Worm (Caenorhabditis elegans): Measurements from ENCODE around the gene K07H8.2.

Gene K07H8.2

DNA sequence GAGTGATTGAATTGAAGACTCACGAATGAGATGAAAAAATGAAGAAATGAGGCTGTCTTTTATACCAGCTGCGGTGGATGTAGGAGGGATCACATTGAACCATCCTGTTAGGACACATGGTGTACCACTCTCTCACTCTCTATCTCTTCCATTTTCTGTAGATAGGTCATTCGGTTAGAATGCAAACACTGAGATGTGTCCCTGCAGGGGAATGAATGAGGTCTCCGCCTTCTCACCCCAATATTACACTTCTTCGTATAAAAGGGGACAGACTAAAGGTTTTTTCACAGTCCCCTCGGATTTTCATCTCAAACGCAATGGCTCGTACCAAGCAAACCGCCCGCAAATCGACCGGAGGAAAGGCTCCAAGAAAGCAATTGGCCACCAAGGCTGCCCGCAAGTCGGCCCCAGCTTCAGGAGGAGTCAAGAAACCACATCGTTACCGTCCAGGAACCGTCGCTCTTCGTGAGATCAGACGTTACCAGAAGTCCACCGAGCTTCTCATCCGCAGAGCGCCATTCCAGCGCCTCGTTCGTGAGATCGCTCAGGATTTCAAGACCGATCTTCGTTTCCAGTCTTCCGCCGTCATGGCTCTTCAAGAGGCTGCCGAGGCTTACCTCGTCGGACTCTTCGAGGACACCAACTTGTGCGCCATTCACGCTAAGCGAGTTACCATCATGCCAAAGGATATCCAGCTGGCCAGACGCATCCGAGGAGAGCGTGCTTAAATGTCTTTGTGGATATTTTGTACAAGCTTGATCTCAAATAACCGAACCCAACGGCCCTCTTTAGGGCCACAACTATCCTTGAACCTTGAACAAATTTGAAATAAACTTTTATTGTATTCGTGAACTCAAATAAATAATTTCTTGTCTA, 42.9 kb downstream of the K07H8.2 start, which contains the start of gene his-32:
Gene his-32, plus strand, starts transcription at position 318 of the 876 bp plus-strand sequence.
- peak; percentile 88 for TF ChIP-seq B0310.2 (tag; optimal IDR thresholded peaks at IDR 0.05)
- peak; percentile 99 for TF ChIP-seq ama-1 (optimal IDR thresholded peaks at IDR 0.05)
- no peak for TF ChIP-seq ceh-13 (GFP tag; optimal IDR thresholded peaks at IDR 0.05)
- TF ChIP-seq pes-1 (GFP tag; IDR thresholded peaks at IDR 0.05), result peak; percentile 76
- TF ChIP-seq hmg-4 (GFP tag; optimal IDR thresholded peaks at IDR 0.05), result peak; percentile 41
- TF ChIP-seq ets-7 (tag; optimal IDR thresholded peaks at IDR 0.05), result no peak
- TF ChIP-seq aly-1 (tag; optimal IDR thresholded peaks at IDR 0.05), result peak; percentile 100
- TF ChIP-seq F13C5.2 (tag; optimal IDR thresholded peaks at IDR 0.05), result peak; percentile 18
- TF ChIP-seq scrt-1 (GFP tag; IDR thresholded peaks at IDR 0.05), result peak; percentile 78; the same call in 1 of the 2 replicates
- TF ChIP-seq ceh-36 (tag; optimal IDR thresholded peaks at IDR 0.05), result peak; percentile 69
- TF ChIP-seq hmbx-1 (tag; optimal IDR thresholded peaks at IDR 0.05), result peak; percentile 60
- TF ChIP-seq sea-1 (GFP tag; conservative IDR thresholded peaks at IDR 0.05), result peak; percentile 67; the same call in 1 of the 2 replicates
- TF ChIP-seq hnd-1 (tag; optimal IDR thresholded peaks at IDR 0.05), result no peak
- no peak for TF ChIP-seq tbx-37 (GFP tag; conservative IDR thresholded peaks at IDR 0.05)
- peak; percentile 65; the same call in 1 of the 2 replicates for TF ChIP-seq flt-1 (GFP tag; IDR thresholded peaks at IDR 0.05)
- peak; percentile 25 for TF ChIP-seq tra-4 (tag; optimal IDR thresholded peaks at IDR 0.05)
- TF ChIP-seq tbx-11 (GFP tag; IDR thresholded peaks at IDR 0.05), result no peak

DNA sequence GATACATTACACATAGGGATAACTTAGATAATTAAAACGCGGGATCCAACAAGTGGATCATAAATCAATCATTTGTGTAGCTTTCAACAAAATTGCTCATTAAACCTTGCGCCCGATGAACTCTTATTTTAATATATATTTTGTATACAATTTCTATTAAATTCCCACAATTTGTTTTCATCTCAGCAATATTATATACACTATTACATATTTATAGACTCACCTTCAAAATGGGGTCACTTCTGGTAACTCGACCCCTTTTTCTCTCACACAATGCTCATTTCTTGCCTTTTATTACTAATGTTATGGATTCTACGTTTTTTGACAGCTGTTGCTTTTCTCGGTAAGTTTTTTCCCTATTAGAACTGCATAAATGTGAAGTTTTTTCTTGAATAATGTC, 48.3 kb downstream of the K07H8.2 start, which contains the start of gene lgc-6:
Gene lgc-6, plus strand, starts transcription at position 301 of the 400 bp plus-strand sequence.
- TF ChIP-seq ama-1 (optimal IDR thresholded peaks at IDR 0.05) (no peak), scrt-1 (GFP tag; IDR thresholded peaks at IDR 0.05) (no peak), hmg-4 (GFP tag; optimal IDR thresholded peaks at IDR 0.05) (no peak), ceh-13 (GFP tag; optimal IDR thresholded peaks at IDR 0.05) (no peak), B0310.2 (tag; optimal IDR thresholded peaks at IDR 0.05) (no peak), flt-1 (GFP tag; IDR thresholded peaks at IDR 0.05) (no peak), pes-1 (GFP tag; IDR thresholded peaks at IDR 0.05) (no peak), ets-7 (tag; optimal IDR thresholded peaks at IDR 0.05) (no peak), tra-4 (tag; optimal IDR thresholded peaks at IDR 0.05) (no peak), hnd-1 (tag; optimal IDR thresholded peaks at IDR 0.05) (no peak), sea-1 (GFP tag; conservative IDR thresholded peaks at IDR 0.05) (no peak), tbx-37 (GFP tag; conservative IDR thresholded peaks at IDR 0.05) (no peak), tbx-11 (GFP tag; IDR thresholded peaks at IDR 0.05) (no peak), ceh-36 (tag; optimal IDR thresholded peaks at IDR 0.05) (no peak), hmbx-1 (tag; optimal IDR thresholded peaks at IDR 0.05) (no peak), F13C5.2 (tag; optimal IDR thresholded peaks at IDR 0.05) (no peak), aly-1 (tag; optimal IDR thresholded peaks at IDR 0.05) (no peak)

ce11 chrIV:8342385-8342784, 51.1 kb downstream of the K07H8.2 start, which contains the start of gene lgc-5:
Gene lgc-5, plus strand, starts transcription at chrIV:8342685.
- TF ChIP-seq ama-1 (optimal IDR thresholded peaks at IDR 0.05) (no peak), flt-1 (GFP tag; IDR thresholded peaks at IDR 0.05) (no peak), hmbx-1 (tag; optimal IDR thresholded peaks at IDR 0.05) (no peak), hnd-1 (tag; optimal IDR thresholded peaks at IDR 0.05) (no peak), hmg-4 (GFP tag; optimal IDR thresholded peaks at IDR 0.05) (no peak), pes-1 (GFP tag; IDR thresholded peaks at IDR 0.05) (no peak), ets-7 (tag; optimal IDR thresholded peaks at IDR 0.05) (no peak), F13C5.2 (tag; optimal IDR thresholded peaks at IDR 0.05) (no peak), tbx-37 (GFP tag; conservative IDR thresholded peaks at IDR 0.05) (no peak), ceh-13 (GFP tag; optimal IDR thresholded peaks at IDR 0.05) (no peak), ceh-36 (tag; optimal IDR thresholded peaks at IDR 0.05) (no peak), aly-1 (tag; optimal IDR thresholded peaks at IDR 0.05) (no peak)
